Worm (Caenorhabditis elegans) whole organism, young adult: ENCODE results near the gene gck-1.
"Not testable (repeated sequence)": the region's sequence is repeated elsewhere in the genome, so short reads cannot be mapped to it uniquely, and the experiment has no call there.

ENCODE experiments used
- D2030.7 ChIP-seq: fragments of 200-800 bp; sonication (Bioruptor generic); IDR thresholded peaks from 2 replicates; pipeline ENCODE4 v1.3.6; 2022; ENCODE audit warnings: missing genetic modification reagents, missing genetic modification characterization, missing compliant biosample characterization
- F39B2.1 ChIP-seq: fragments of 200-800 bp; sonication (Bioruptor generic); IDR thresholded peaks from 2 replicates; pipeline ENCODE4 v1.3.6; 2022; ENCODE audit warnings: missing genetic modification reagents, missing genetic modification characterization, missing compliant biosample characterization
- F52B5.7 ChIP-seq: sonication (generic microtip); optimal IDR thresholded peaks from 2 replicates; lab custom pipeline; 2016; ENCODE audit warnings: mild to moderate bottlenecking, missing genetic modification characterization, missing compliant biosample characterization
- Y67H2A.10 ChIP-seq: fragments of 200-800 bp; sonication (Bioruptor generic); conservative IDR thresholded peaks from 2 replicates; pipeline ENCODE4 v1.3.6; 2022; ENCODE audit warnings: missing genetic modification reagents, missing genetic modification characterization, missing compliant biosample characterization
- attf-3 ChIP-seq: fragments of 200-800 bp; sonication (Bioruptor generic); conservative IDR thresholded peaks from 2 replicates; pipeline ENCODE4 v1.3.6; 2022; ENCODE audit warnings: missing genetic modification reagents, missing genetic modification characterization, missing compliant biosample characterization
- attf-5 ChIP-seq: fragments of 200-800 bp; sonication (Bioruptor generic); optimal IDR thresholded peaks from 2 replicates; lab custom pipeline; 2018; ENCODE audit warnings: mild to moderate bottlenecking, missing genetic modification characterization, missing compliant biosample characterization
- ceh-27 ChIP-seq: fragments of 200-800 bp; sonication (Bioruptor generic); optimal IDR thresholded peaks from 2 replicates; lab custom pipeline; 2018; ENCODE audit warnings: mild to moderate bottlenecking, missing genetic modification characterization, moderate library complexity, missing compliant biosample characterization
- ceh-58 ChIP-seq: fragments of 200-800 bp; sonication (Bioruptor generic); IDR thresholded peaks from 2 replicates; pipeline ENCODE4 v1.3.6; 2022; ENCODE audit warnings: missing genetic modification characterization, missing compliant biosample characterization
- nhr-120 ChIP-seq: fragments of 200-800 bp; sonication (Bioruptor generic); IDR thresholded peaks from 2 replicates; pipeline ENCODE4 v1.3.6; 2022; ENCODE audit warnings: missing genetic modification characterization, missing compliant biosample characterization
- pha-4 ChIP-seq: fragments of 150-350 bp; sonication (generic microtip); optimal IDR thresholded peaks from 2 replicates; lab custom pipeline; 2014; ENCODE audit warnings: missing biosample characterization, missing genetic modification reagents, missing genetic modification characterization
- snpc-4 ChIP-seq, 5 experiments: fragments of 150-350 bp in 1 of 5; sonication (generic microtip) in 4 of 5; optimal IDR thresholded peaks; 2 replicates each; lab custom pipeline; 2014 to 2018; ENCODE audit warnings: missing genetic modification characterization in 5 of 5, missing biosample characterization in 3 of 5, antibody characterized with exemption in 2 of 5, mild to moderate bottlenecking in 2 of 5, missing compliant biosample characterization in 2 of 5, missing genotype in 2 of 5, moderate library complexity in 2 of 5, missing genetic modification reagents in 1 of 5

ce11 chrV:8923976-8924375 lies 23.6 kb upstream of the gck-1 start:
- TF ChIP-seq F52B5.7; pha-4; attf-5; D2030.7 (GFP tag; lab: Robert Waterston, UW); attf-3 (GFP tag; lab: Robert Waterston, UW); F39B2.1 (GFP tag; lab: Robert Waterston, UW); nhr-120 (GFP tag; lab: Robert Waterston, UW); Y67H2A.10 (GFP tag; lab: Robert Waterston, UW); ceh-27 (GFP tag; lab: Kevin White, UChicago); ceh-58 (GFP tag; lab: Robert Waterston, UW); snpc-4 (GFP tag; optimal IDR thresholded peaks at IDR 0.05; lab: Kevin White, UChicago): not testable (repeated sequence)
- peak in 3 of 4 experiments; percentile 2 to 92 (median 89) for TF ChIP-seq snpc-4 (tag; optimal IDR thresholded peaks at IDR 0.05; lab: Kevin White, UChicago)
